Worm (Caenorhabditis elegans) whole organism, L4 larva: ENCODE data around the gene Y47D3A.31.

Experiments used
- F44E2.7 ChIP-seq: fragments of 200-800 bp; sonication (Bioruptor generic); IDR thresholded peaks from 2 replicates; pipeline ENCODE4 v2.1.2; 2022; ENCODE audit warnings: missing genetic modification characterization, missing compliant biosample characterization
- Y48G9A.11 ChIP-seq: fragments of 200-800 bp; sonication (Bioruptor generic); IDR thresholded peaks from 2 replicates; pipeline ENCODE4 v1.3.6; 2022; ENCODE audit warnings: missing genetic modification reagents, missing genetic modification characterization, missing compliant biosample characterization
- ceh-28 ChIP-seq: fragments of 150-350 bp; optimal IDR thresholded peaks from 2 replicates; lab custom pipeline; 2014; ENCODE audit warnings: missing biosample characterization, missing genetic modification reagents, missing genetic modification characterization
- cey-2 ChIP-seq: sonication (generic microtip); optimal IDR thresholded peaks from 3 replicates; lab custom pipeline; 2017; ENCODE audit warnings: missing genetic modification characterization, mild to moderate bottlenecking, missing compliant biosample characterization, antibody characterized with exemption, borderline replicate concordance; ENCODE audit not compliant: insufficient read depth
- daf-16 ChIP-seq, 3 experiments: sonication (generic microtip); optimal IDR thresholded peaks; 2 replicates each; lab custom pipeline; 2016 to 2017; ENCODE audit warnings: missing genetic modification characterization in 3 of 3, missing genetic modification reagents in 3 of 3, mild to moderate bottlenecking in 2 of 3, missing compliant biosample characterization in 2 of 3, missing biosample characterization in 1 of 3, moderate library complexity in 1 of 3
- daf-19 ChIP-seq: fragments of 200-800 bp; sonication (Bioruptor generic); conservative IDR thresholded peaks from 2 replicates; pipeline ENCODE4 v1.3.6; 2022; ENCODE audit warnings: missing genetic modification characterization, missing compliant biosample characterization
- fos-1 ChIP-seq: fragments of 150-350 bp; optimal IDR thresholded peaks from 2 replicates; lab custom pipeline; 2014; ENCODE audit warnings: missing biosample characterization, missing genetic modification characterization
- gei-8 ChIP-seq: fragments of 200-800 bp; sonication (Bioruptor generic); optimal IDR thresholded peaks from 2 replicates; lab custom pipeline; 2018; ENCODE audit warnings: mild to moderate bottlenecking, missing genetic modification characterization, missing compliant biosample characterization
- madf-5 ChIP-seq, 2 experiments: fragments of 200-800 bp; sonication (Bioruptor generic); IDR thresholded peaks; 2 replicates each; pipeline ENCODE4 v1.3.6; 2022; ENCODE audit warnings: missing compliant biosample characterization in 2 of 2, missing genetic modification characterization in 2 of 2
- mep-1 ChIP-seq: fragments of 150-350 bp; sonication (generic microtip); optimal IDR thresholded peaks from 3 replicates; lab custom pipeline; 2014; ENCODE audit warnings: missing biosample characterization, missing genetic modification characterization
- mxl-2 ChIP-seq: fragments of 200-800 bp; sonication (Bioruptor generic); conservative IDR thresholded peaks from 2 replicates; pipeline ENCODE4 v1.3.6; 2022; ENCODE audit warnings: missing genetic modification reagents, missing genetic modification characterization, missing compliant biosample characterization
- nhr-48 ChIP-seq: sonication (generic microtip); optimal IDR thresholded peaks from 2 replicates; lab custom pipeline; 2016; ENCODE audit warnings: mild to moderate bottlenecking, missing genetic modification characterization, missing compliant biosample characterization
- unc-62 ChIP-seq, 3 experiments: fragments of 150-350 bp in 1 of 3; sonication (generic microtip); optimal IDR thresholded peaks in 2 of 3; peaks in 1 of 3; 1 replicate in 1 of 3; 2 replicates in 2 of 3; lab custom pipeline; 2014 to 2017; ENCODE audit warnings: missing biosample characterization in 3 of 3, missing genetic modification characterization in 3 of 3, missing genetic modification reagents in 3 of 3, missing genotype in 1 of 3

Gene Y47D3A.31

DNA sequence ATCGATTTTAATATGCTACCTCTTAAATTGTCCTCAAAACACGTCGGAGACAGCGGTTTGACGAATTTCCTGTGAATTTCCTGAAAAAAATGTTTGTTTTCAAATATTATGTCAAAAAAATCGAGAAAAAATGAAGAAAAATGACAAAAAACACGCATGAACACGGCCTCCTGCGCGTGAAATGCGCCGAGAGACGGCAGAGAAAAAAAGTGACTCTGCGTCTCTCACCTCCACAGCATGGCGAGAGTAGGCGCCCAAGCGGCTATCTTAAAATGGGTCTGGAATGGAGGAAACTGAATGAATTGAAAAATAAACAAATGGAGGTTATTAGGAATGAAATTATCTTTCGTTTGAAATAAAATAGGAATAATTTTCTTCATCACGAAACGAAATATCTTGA, 46.2 kb downstream of the Y47D3A.31 start (continued):
- no peak for TF ChIP-seq F44E2.7 (GFP tag; lab: Robert Waterston, UW)
- TF ChIP-seq cey-2 (tag; lab: Kevin White, UChicago): no peak
- TF ChIP-seq nhr-48 (tag; lab: Kevin White, UChicago): no peak
- peak; percentile 43 for TF ChIP-seq mep-1 (tag; lab: Kevin White, UChicago)
- no peak for TF ChIP-seq mxl-2 (GFP tag; lab: Robert Waterston, UW)
- no peak for TF ChIP-seq ceh-28 (tag; lab: Kevin White, UChicago)
- peak in 1 of 2 experiments; percentile 32 for TF ChIP-seq daf-16 (GFP tag; optimal IDR thresholded peaks at IDR 0.05; lab: Kevin White, UChicago)
- TF ChIP-seq daf-16 (tag; optimal IDR thresholded peaks at IDR 0.05; lab: Kevin White, UChicago): peak; percentile 53
- no peak for TF ChIP-seq unc-62 (GFP tag; optimal IDR thresholded peaks at IDR 0.05 in 1 of 2; lab: Kevin White, UChicago)
- no peak for TF ChIP-seq unc-62 (tag; optimal IDR thresholded peaks at IDR 0.05; lab: Kevin White, UChicago)
- no peak for TF ChIP-seq madf-5 (GFP tag; IDR thresholded peaks at IDR 0.05; lab: Robert Waterston, UW)
- no peak for TF ChIP-seq daf-19 (GFP tag; lab: Robert Waterston, UW)
- TF ChIP-seq, all 104 proteins: peak for 36

DNA sequence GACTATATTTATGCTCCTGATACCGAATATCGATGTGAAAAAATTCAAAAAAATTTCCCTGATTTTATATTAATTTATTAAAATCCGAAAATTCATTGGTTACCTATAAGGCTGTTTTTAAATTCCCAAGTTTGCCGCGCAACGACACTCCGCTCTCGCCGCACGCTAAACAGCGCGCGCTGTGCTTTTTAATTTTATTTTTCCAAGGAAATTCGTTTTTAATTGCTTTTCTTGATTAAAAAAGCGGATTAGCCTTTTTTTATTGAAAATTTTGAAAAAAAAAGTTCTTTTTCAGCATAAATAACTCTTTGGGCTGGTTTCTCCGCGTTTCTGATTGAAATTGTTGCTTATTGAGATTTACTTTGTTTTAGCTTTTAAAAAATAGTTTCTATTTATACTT, 49.7 kb downstream of the Y47D3A.31 start:
- TF ChIP-seq fos-1 (tag; lab: Kevin White, UChicago) (no peak), gei-8 (GFP tag; lab: Kevin White, UChicago) (no peak), Y48G9A.11 (GFP tag; lab: Robert Waterston, UW) (peak; percentile 65)
